Fruit fly (Drosophila melanogaster): Measurements from ENCODE around the gene CG13999.
A peak's percentile ranks its signal among the peaks of the same experiment; 100 is the strongest.

The CG13999 gene

dm6 chr2L:5956153-5956552, at the start of gene CG13999:
Gene CG13999 (minus strand): TSS chr2L:5956466.
- TF ChIP-seq Dll (optimal IDR thresholded peaks at IDR 0.05) = no peak
- no peak for TF ChIP-seq pan (optimal IDR thresholded peaks at IDR 0.05)
- TF ChIP-seq EcR (GFP tag; optimal IDR thresholded peaks at IDR 0.05) = no peak
- no peak for TF ChIP-seq usp (GFP tag; optimal IDR thresholded peaks at IDR 0.05)
- no peak for TF ChIP-seq psq (optimal IDR thresholded peaks at IDR 0.05)
- no peak for TF ChIP-seq CG8478 (optimal IDR thresholded peaks at IDR 0.05)

dm6 chr2L:6000065-6000464, 43.8 kb upstream of the CG13999 start, which contains the start of gene Tsp26A:
Gene Tsp26A (plus strand): TSS chr2L:6000228.
- TF ChIP-seq usp (GFP tag; optimal IDR thresholded peaks at IDR 0.05) = no peak
- no peak for TF ChIP-seq CG8478 (optimal IDR thresholded peaks at IDR 0.05)
- TF ChIP-seq pan (optimal IDR thresholded peaks at IDR 0.05) = no peak
- no peak for TF ChIP-seq EcR (GFP tag; optimal IDR thresholded peaks at IDR 0.05)
- TF ChIP-seq Dll (optimal IDR thresholded peaks at IDR 0.05) = no peak
- TF ChIP-seq psq (optimal IDR thresholded peaks at IDR 0.05) = no peak

- no peak for TF ChIP-seq EcR (GFP tag; optimal IDR thresholded peaks at IDR 0.05)
Measured at dm6 chr2L:5999247-5999646, 43.0 kb upstream of the CG13999 start, which contains the start of gene Kdm5. Gene Kdm5 (minus strand): TSS chr2L:5999501.

- TF ChIP-seq pan (optimal IDR thresholded peaks at IDR 0.05) (no peak), Dll (optimal IDR thresholded peaks at IDR 0.05) (no peak), usp (GFP tag; optimal IDR thresholded peaks at IDR 0.05) (no peak), CG8478 (optimal IDR thresholded peaks at IDR 0.05) (no peak), psq (optimal IDR thresholded peaks at IDR 0.05) (no peak), EcR (GFP tag; optimal IDR thresholded peaks at IDR 0.05) (no peak)
Measured at dm6 chr2L:5998383-5998782, 42.1 kb upstream of the CG13999 start.

- TF ChIP-seq Dll (optimal IDR thresholded peaks at IDR 0.05) (peak; percentile 62), psq (optimal IDR thresholded peaks at IDR 0.05) (no peak)
Measured at dm6 chr2L:5997609-5998229, 41.5 kb upstream of the CG13999 start.

dm6 chr2L:5990447-5990846, 34.2 kb upstream of the CG13999 start:
- TF ChIP-seq pan (optimal IDR thresholded peaks at IDR 0.05) = no peak
- TF ChIP-seq Dll (optimal IDR thresholded peaks at IDR 0.05) = no peak
- no peak for TF ChIP-seq CG8478 (optimal IDR thresholded peaks at IDR 0.05)
- TF ChIP-seq psq (optimal IDR thresholded peaks at IDR 0.05) = no peak
- TF ChIP-seq EcR (GFP tag; optimal IDR thresholded peaks at IDR 0.05) = no peak
- TF ChIP-seq usp (GFP tag; optimal IDR thresholded peaks at IDR 0.05) = no peak

- TF ChIP-seq Dll (optimal IDR thresholded peaks at IDR 0.05) (no peak), psq (optimal IDR thresholded peaks at IDR 0.05) (no peak), EcR (GFP tag; optimal IDR thresholded peaks at IDR 0.05) (no peak), CG8478 (optimal IDR thresholded peaks at IDR 0.05) (no peak), pan (optimal IDR thresholded peaks at IDR 0.05) (no peak), usp (GFP tag; optimal IDR thresholded peaks at IDR 0.05) (no peak)
Measured at dm6 chr2L:5988115-5989092, 32.1 kb upstream of the CG13999 start.

dm6 chr2L:5986940-5987339, 30.7 kb upstream of the CG13999 start:
- no peak for TF ChIP-seq CG8478 (optimal IDR thresholded peaks at IDR 0.05)
- no peak for TF ChIP-seq psq (optimal IDR thresholded peaks at IDR 0.05)
- no peak for TF ChIP-seq EcR (GFP tag; optimal IDR thresholded peaks at IDR 0.05)
- no peak for TF ChIP-seq Dll (optimal IDR thresholded peaks at IDR 0.05)
- no peak for TF ChIP-seq usp (GFP tag; optimal IDR thresholded peaks at IDR 0.05)
- TF ChIP-seq pan (optimal IDR thresholded peaks at IDR 0.05) = no peak

dm6 chr2L:5986094-5986493, 29.8 kb upstream of the CG13999 start, which contains the start of gene ifc:
Gene ifc (plus strand): TSS chr2L:5986348.
- TF ChIP-seq usp (GFP tag; optimal IDR thresholded peaks at IDR 0.05) (no peak), Dll (optimal IDR thresholded peaks at IDR 0.05) (no peak), pan (optimal IDR thresholded peaks at IDR 0.05) (no peak), CG8478 (optimal IDR thresholded peaks at IDR 0.05) (no peak), psq (optimal IDR thresholded peaks at IDR 0.05) (no peak)

dm6 chr2L:5983236-5983635, 27.0 kb upstream of the CG13999 start:
- no peak for TF ChIP-seq CG8478 (optimal IDR thresholded peaks at IDR 0.05)
- no peak for TF ChIP-seq pan (optimal IDR thresholded peaks at IDR 0.05)
- TF ChIP-seq Dll (optimal IDR thresholded peaks at IDR 0.05) = no peak
- no peak for TF ChIP-seq usp (GFP tag; optimal IDR thresholded peaks at IDR 0.05)
- TF ChIP-seq psq (optimal IDR thresholded peaks at IDR 0.05) = no peak
- TF ChIP-seq EcR (GFP tag; optimal IDR thresholded peaks at IDR 0.05) = no peak

dm6 chr2L:5982334-5982987, 26.2 kb upstream of the CG13999 start:
- TF ChIP-seq CG8478 (optimal IDR thresholded peaks at IDR 0.05) (peak; percentile 72), usp (GFP tag; optimal IDR thresholded peaks at IDR 0.05) (no peak), Dll (optimal IDR thresholded peaks at IDR 0.05) (peak; percentile 69), psq (optimal IDR thresholded peaks at IDR 0.05) (no peak), EcR (GFP tag; optimal IDR thresholded peaks at IDR 0.05) (no peak)
